Worm (Caenorhabditis elegans): Measurements from ENCODE around the gene gfi-3.

The gfi-3 gene

DNA sequence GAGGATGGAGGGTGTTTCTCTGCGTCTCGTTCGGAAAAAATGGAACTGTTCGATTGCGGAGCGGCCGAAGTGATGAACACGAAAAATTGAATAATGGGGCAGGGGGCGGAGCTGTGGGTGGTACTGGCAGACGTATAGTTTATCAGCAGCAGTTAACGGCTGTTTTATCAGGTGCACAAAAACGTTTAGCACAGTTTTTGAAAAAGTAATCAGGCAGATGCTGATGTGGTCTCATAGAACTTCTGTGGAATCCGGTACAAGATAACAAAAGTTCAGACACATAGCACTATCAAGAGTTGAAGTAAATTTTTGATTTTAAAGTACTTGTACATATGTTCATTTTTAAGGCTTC is 24.2 kb downstream of the gfi-3 start (continued):
- TF ChIP-seq unc-39 (tag; optimal IDR thresholded peaks at IDR 0.05): no peak

DNA sequence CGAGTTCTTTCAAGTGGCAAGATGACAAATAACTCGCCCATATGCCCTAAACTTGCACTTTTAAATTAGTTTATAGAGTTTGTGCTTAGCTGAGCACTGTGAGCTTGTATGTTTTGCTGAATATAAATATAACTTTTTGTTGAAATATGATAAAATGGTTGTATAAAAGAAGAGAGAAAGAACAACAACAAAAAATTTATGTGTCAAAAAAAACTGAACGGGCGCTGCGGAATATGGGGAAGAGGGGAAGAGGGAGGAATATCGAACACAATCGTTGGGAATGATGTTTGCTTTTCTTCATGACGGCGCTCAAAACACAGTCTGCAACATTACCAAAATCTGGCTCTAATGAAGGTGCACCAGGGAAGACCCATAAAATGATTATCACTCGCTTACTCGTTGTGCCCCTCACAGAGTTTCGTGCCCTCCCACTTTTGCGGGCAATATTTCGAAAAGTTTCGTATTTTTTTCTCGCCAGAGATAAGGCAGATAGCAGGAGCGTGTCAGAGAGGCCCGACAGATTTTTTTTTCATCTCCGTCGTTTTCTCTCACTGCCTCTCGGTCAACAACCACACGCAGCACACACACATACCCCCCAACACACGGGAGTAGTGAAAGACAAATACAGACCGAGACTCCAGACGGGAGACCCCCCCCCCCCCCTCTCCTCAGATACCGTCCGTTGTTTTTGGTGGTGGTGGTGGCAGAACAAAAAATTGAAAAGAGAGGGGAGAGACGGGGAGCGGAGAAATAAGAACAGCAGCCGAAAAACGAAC is 25.4 kb downstream of the gfi-3 start:
- no peak for TF ChIP-seq Y48G9A.11 (GFP tag; IDR thresholded peaks at IDR 0.05)
- TF ChIP-seq lin-1 (GFP tag; IDR thresholded peaks at IDR 0.05): peak; percentile 65
- TF ChIP-seq egl-27 (tag; optimal IDR thresholded peaks at IDR 0.05): no peak
- no peak for TF ChIP-seq daf-8 (GFP tag; IDR thresholded peaks at IDR 0.05)
- no peak for TF ChIP-seq ztf-7 (tag; optimal IDR thresholded peaks at IDR 0.05)
- TF ChIP-seq egl-43 (GFP tag; IDR thresholded peaks at IDR 0.05): peak; percentile 51; the same call in 1 of the 2 replicates
- peak; percentile 55 for TF ChIP-seq mep-1 (tag; optimal IDR thresholded peaks at IDR 0.05)
- TF ChIP-seq nhr-6 (tag; optimal IDR thresholded peaks at IDR 0.05): no peak
- 0 out of 2 replicates have a peak, but pooled peaks have one; percentile 32 for TF ChIP-seq ctbp-1 (GFP tag; IDR thresholded peaks at IDR 0.05)
- TF ChIP-seq nhr-237 (tag; optimal IDR thresholded peaks at IDR 0.05): no peak
- no peak for TF ChIP-seq T20F7.1 (GFP tag; optimal IDR thresholded peaks at IDR 0.05)
- TF ChIP-seq madf-5 (GFP tag; IDR thresholded peaks at IDR 0.05): no peak
- peak; percentile 33 to 81 for TF ChIP-seq mdl-1 (tag; optimal IDR thresholded peaks at IDR 0.05)
- no peak for TF ChIP-seq zag-1 (tag; optimal IDR thresholded peaks at IDR 0.05)
- TF ChIP-seq lin-15B (tag; optimal IDR thresholded peaks at IDR 0.05): no peak
- TF ChIP-seq mes-2 (tag; optimal IDR thresholded peaks at IDR 0.05; ENCODE audit: poor library complexity, severe bottlenecking): peak; percentile 56
- TF ChIP-seq nhr-102 (tag; optimal IDR thresholded peaks at IDR 0.05): peak; percentile 52
- TF ChIP-seq D1046.2 (GFP tag; IDR thresholded peaks at IDR 0.05): no peak
- peak; percentile 41; the same call in 1 of the 2 replicates for TF ChIP-seq php-3 (GFP tag; IDR thresholded peaks at IDR 0.05)
- TF ChIP-seq cey-2 (tag; optimal IDR thresholded peaks at IDR 0.05; ENCODE audit: borderline replicate concordance, insufficient read depth): peak; percentile 31
- no peak for TF ChIP-seq T26A8.4 (GFP tag; IDR thresholded peaks at IDR 0.05)
- peak; percentile 68 for TF ChIP-seq gei-8 (GFP tag; optimal IDR thresholded peaks at IDR 0.05)
- TF ChIP-seq lin-38 (GFP tag; IDR thresholded peaks at IDR 0.05): no peak; the same call in 1 of the 2 replicates
- no peak; the same call in 1 of the 2 replicates for TF ChIP-seq pha-4 (GFP tag; IDR thresholded peaks at IDR 0.05)
- TF ChIP-seq pha-4 (tag; optimal IDR thresholded peaks at IDR 0.05): peak; percentile 11
- TF ChIP-seq daf-19 (GFP tag; conservative IDR thresholded peaks at IDR 0.05): no peak
- peak; percentile 83 for TF ChIP-seq tra-1 (GFP tag; IDR thresholded peaks at IDR 0.05)
- TF ChIP-seq lsy-2 (tag; optimal IDR thresholded peaks at IDR 0.05): no peak
- TF ChIP-seq unc-130 (GFP tag; optimal IDR thresholded peaks at IDR 0.05): no peak
- TF ChIP-seq ceh-62 (tag; optimal IDR thresholded peaks at IDR 0.05): no peak
- TF ChIP-seq lin-39 (tag; optimal IDR thresholded peaks at IDR 0.05): no peak
- TF ChIP-seq lin-29 (GFP tag; IDR thresholded peaks at IDR 0.05): no peak
- TF ChIP-seq attf-4 (tag; optimal IDR thresholded peaks at IDR 0.05): no peak
- no peak for TF ChIP-seq dmd-8 (GFP tag; IDR thresholded peaks at IDR 0.05)
- no peak for TF ChIP-seq nhr-76 (tag; optimal IDR thresholded peaks at IDR 0.05)
- TF ChIP-seq ceh-82 (tag; optimal IDR thresholded peaks at IDR 0.05): no peak
- no peak for TF ChIP-seq spr-3 (GFP tag; optimal IDR thresholded peaks at IDR 0.05)
- no peak for TF ChIP-seq sdz-12 (GFP tag; optimal IDR thresholded peaks at IDR 0.05)
- no peak for TF ChIP-seq unc-62 (GFP tag; optimal IDR thresholded peaks at IDR 0.05 in 1 of 2)
- TF ChIP-seq unc-62 (tag; optimal IDR thresholded peaks at IDR 0.05): no peak
- TF ChIP-seq F37D6.2 (tag; optimal IDR thresholded peaks at IDR 0.05): no peak
- no peak for TF ChIP-seq F26F4.8 (GFP tag; conservative IDR thresholded peaks at IDR 0.05)
- TF ChIP-seq nhr-11 (tag; optimal IDR thresholded peaks at IDR 0.05): no peak
- TF ChIP-seq daf-12 (tag; optimal IDR thresholded peaks at IDR 0.05): no peak
- no peak for TF ChIP-seq fkh-10 (GFP tag; optimal IDR thresholded peaks at IDR 0.05)
- TF ChIP-seq ztf-11 (tag; optimal IDR thresholded peaks at IDR 0.05): no peak
- TF ChIP-seq ZK546.5 (tag; optimal IDR thresholded peaks at IDR 0.05): no peak
- no peak for TF ChIP-seq F10B5.3 (tag; optimal IDR thresholded peaks at IDR 0.05)
- no peak for TF ChIP-seq lir-3 (tag; optimal IDR thresholded peaks at IDR 0.05)

Measured in whole organism, L4 larva.